Worm (Caenorhabditis elegans): Measurements from ENCODE around the gene srg-58.

Gene srg-58

DNA sequence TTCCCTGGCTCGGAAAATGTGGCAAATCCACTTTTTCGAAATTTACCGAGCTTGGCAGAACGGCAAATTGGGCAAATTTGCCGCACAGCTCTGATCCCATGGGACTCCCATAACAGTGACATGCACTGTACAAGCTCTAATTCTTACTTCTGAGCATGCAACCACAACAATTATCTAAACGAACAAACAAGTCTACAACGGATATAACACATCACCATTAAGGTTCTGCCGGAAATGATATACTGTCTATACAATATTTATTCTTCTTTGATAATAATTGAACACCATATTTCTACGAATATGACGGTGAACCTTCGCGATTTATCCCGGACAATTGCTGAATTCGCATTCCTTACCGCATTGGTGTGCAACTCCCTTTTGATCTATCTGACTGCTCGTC, 31.1 kb downstream of the srg-58 start, which contains the start of gene str-33:
Gene str-33 (plus strand): TSS at position 301 of the 400 bp plus-strand sequence.
- TF ChIP-seq nhr-12 (tag; optimal IDR thresholded peaks at IDR 0.05) (no peak), sem-2 (GFP tag; optimal IDR thresholded peaks at IDR 0.05) (no peak), lsy-2 (tag; optimal IDR thresholded peaks at IDR 0.05) (no peak), drap-1 (GFP tag; optimal IDR thresholded peaks at IDR 0.05) (no peak)

DNA sequence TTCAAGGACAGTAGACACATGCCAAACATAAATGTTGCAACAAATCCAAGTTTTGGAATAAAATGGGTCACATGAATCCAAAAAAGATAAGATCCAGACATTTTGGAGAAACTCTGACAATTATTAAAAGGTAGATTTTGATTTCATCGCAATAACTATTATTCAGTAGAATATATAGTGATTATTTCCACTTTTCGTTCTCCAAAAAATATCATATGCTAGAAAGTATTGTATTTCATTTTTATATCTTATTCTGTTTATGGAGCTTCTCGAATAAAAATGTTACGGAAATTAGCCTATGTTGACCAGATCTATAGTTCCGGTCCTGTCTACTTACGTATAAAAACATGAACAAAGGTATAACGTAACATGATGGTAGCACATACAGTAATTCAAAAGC, 32.3 kb downstream of the srg-58 start, which contains the start of gene str-13:
Gene str-13 (minus strand): TSS at position 101 of the 400 bp plus-strand sequence.
- TF ChIP-seq flh-1 (GFP tag; optimal IDR thresholded peaks at IDR 0.05) (no peak), elt-1 (tag; optimal IDR thresholded peaks at IDR 0.05; ENCODE audit: borderline replicate concordance, insufficient read depth) (no peak), cnd-1 (tag; optimal IDR thresholded peaks at IDR 0.05) (no peak), sem-2 (GFP tag; optimal IDR thresholded peaks at IDR 0.05) (no peak), elt-3 (tag; optimal IDR thresholded peaks at IDR 0.05) (no peak), blmp-1 (tag; optimal IDR thresholded peaks at IDR 0.05) (no peak), unc-120 (tag; optimal IDR thresholded peaks at IDR 0.05; ENCODE audit: poor library complexity, severe bottlenecking) (no peak), ceh-43 (GFP tag; optimal IDR thresholded peaks at IDR 0.05) (no peak), ztf-11 (tag; optimal IDR thresholded peaks at IDR 0.05) (no peak), unc-39 (tag; optimal IDR thresholded peaks at IDR 0.05) (no peak), mep-1 (tag; optimal IDR thresholded peaks at IDR 0.05) (no peak)

DNA sequence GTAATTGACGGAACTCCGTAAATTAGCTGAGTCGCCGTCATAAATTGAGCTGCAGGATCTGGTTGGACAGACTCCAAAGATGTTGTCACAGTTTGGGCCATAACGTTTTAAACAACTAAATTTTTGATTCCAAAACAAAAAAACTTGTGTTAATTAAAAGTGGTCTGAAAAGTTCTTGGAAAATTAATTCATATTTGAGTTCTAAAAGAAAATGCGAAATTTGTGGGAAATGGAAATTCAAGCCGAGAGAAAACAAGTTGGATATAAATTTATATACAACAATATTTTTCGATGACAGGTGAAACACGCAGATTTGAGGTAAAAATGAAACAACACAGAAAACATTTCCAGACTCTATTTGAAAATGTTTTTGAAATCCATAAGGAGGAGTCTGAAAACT, 34.1 kb downstream of the srg-58 start, which contains the start of gene srg-59:
Gene srg-59 (minus strand): TSS at position 101 of the 400 bp plus-strand sequence.
- TF ChIP-seq mls-2 (tag; optimal IDR thresholded peaks at IDR 0.05) (no peak), hlh-1 (tag; optimal IDR thresholded peaks at IDR 0.05) (no peak), snpc-4 (tag; optimal IDR thresholded peaks at IDR 0.05) (no peak), cnd-1 (tag; optimal IDR thresholded peaks at IDR 0.05) (no peak), zip-8 (tag; optimal IDR thresholded peaks at IDR 0.05) (no peak), tbx-8 (GFP tag; optimal IDR thresholded peaks at IDR 0.05) (no peak), sptf-1 (tag; optimal IDR thresholded peaks at IDR 0.05) (no peak), ceh-83 (GFP tag; optimal IDR thresholded peaks at IDR 0.05) (no peak), ham-2 (GFP tag; optimal IDR thresholded peaks at IDR 0.05) (no peak), bed-3 (GFP tag; optimal IDR thresholded peaks at IDR 0.05) (no peak), lin-32 (GFP tag; optimal IDR thresholded peaks at IDR 0.05) (no peak), drap-1 (GFP tag; optimal IDR thresholded peaks at IDR 0.05) (no peak), ceh-43 (GFP tag; optimal IDR thresholded peaks at IDR 0.05) (no peak)

DNA sequence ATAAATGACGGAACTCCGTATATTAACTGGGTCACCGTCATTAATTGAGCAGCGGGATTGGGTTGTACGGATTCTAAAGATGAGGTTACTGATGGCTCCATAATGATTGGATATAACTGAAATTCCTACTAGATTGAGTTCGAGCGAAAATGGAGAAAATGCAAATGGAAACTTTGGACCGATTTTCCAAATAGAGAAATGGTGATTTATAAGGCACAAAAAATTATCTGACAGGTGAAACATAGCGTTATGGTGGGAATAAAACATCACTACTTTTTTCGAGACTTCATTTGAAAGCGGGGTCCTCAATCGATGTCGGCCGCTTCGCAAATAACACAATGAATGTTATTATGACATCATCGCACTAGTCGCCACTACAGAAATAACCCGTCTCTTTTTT, 36.8 kb downstream of the srg-58 start, which contains the start of gene srg-60:
Gene srg-60 (minus strand): TSS at position 101 of the 400 bp plus-strand sequence.
- TF ChIP-seq ces-1 (GFP tag; optimal IDR thresholded peaks at IDR 0.05) (no peak), ham-2 (GFP tag; optimal IDR thresholded peaks at IDR 0.05) (no peak), pha-4 (tag; optimal IDR thresholded peaks at IDR 0.05) (no peak), blmp-1 (tag; optimal IDR thresholded peaks at IDR 0.05) (no peak), elt-3 (tag; optimal IDR thresholded peaks at IDR 0.05) (no peak), sem-2 (GFP tag; optimal IDR thresholded peaks at IDR 0.05) (no peak), mep-1 (tag; optimal IDR thresholded peaks at IDR 0.05) (no peak), hlh-1 (tag; optimal IDR thresholded peaks at IDR 0.05) (no peak), sptf-1 (tag; optimal IDR thresholded peaks at IDR 0.05) (no peak), flh-1 (GFP tag; optimal IDR thresholded peaks at IDR 0.05) (no peak), ztf-11 (tag; optimal IDR thresholded peaks at IDR 0.05) (no peak), nhr-28 (tag; optimal IDR thresholded peaks at IDR 0.05) (no peak), nhr-2 (tag; optimal IDR thresholded peaks at IDR 0.05) (no peak), nhr-237 (tag; optimal IDR thresholded peaks at IDR 0.05) (no peak), lin-13 (tag; optimal IDR thresholded peaks at IDR 0.05) (no peak), drap-1 (GFP tag; optimal IDR thresholded peaks at IDR 0.05) (no peak), nhr-12 (tag; optimal IDR thresholded peaks at IDR 0.05) (no peak)

DNA sequence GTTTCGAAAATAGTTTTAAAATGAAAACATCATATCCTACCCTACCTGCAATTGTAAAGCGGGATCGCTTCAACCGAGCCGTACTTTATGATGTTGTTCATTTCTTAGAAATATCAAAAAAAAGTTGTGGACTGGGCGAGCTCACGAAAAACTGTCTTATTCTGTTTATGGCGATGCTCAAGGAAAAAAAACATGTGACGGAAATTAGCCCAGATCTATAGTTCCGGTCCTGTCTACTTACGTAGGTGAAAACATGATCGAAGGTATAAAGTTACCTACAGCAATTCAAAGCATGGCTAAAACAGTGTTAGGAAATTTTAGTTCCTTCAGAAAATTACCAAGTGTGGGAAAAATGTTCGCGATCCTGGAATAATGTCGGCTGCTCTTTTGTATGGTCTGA, 38.6 kb downstream of the srg-58 start, which contains the start of gene srt-27:
Gene srt-27 (minus strand): TSS at position 101 of the 400 bp plus-strand sequence.
- TF ChIP-seq flh-1 (GFP tag; optimal IDR thresholded peaks at IDR 0.05) (no peak), cnd-1 (tag; optimal IDR thresholded peaks at IDR 0.05) (no peak), snpc-4 (tag; optimal IDR thresholded peaks at IDR 0.05) (no peak), nhr-237 (tag; optimal IDR thresholded peaks at IDR 0.05) (no peak)

Measured in whole organism, mixed stage, embryonic.